Worm (Caenorhabditis elegans) whole organism, L4 larva: Measurements from ENCODE around the gene pmk-3.
A peak's percentile ranks its signal among the peaks of the same experiment; 100 is the strongest.
"Not testable (repeated sequence)": the region's sequence is repeated elsewhere in the genome, so short reads cannot be mapped to it uniquely, and the experiment has no call there.

Experiments used
- D1046.2 ChIP-seq: fragments of 200-800 bp; sonication (Bioruptor generic); IDR thresholded peaks from 2 replicates; pipeline ENCODE4 v1.3.6; 2022; ENCODE audit warnings: missing genetic modification characterization, missing compliant biosample characterization
- F26F4.8 ChIP-seq: fragments of 200-800 bp; sonication (Bioruptor generic); conservative IDR thresholded peaks from 2 replicates; pipeline ENCODE4 v1.3.6; 2022; ENCODE audit warnings: missing genetic modification characterization, missing compliant biosample characterization
- F37D6.2 ChIP-seq: sonication (generic microtip); optimal IDR thresholded peaks from 2 replicates; lab custom pipeline; 2016; ENCODE audit warnings: mild to moderate bottlenecking, missing genetic modification characterization, missing compliant biosample characterization
- R02D3.7 ChIP-seq: fragments of 150-350 bp; sonication (generic microtip); optimal IDR thresholded peaks from 3 replicates; lab custom pipeline; 2014; ENCODE audit warnings: missing biosample characterization, missing genetic modification characterization
- Y105C5A.15 ChIP-seq: fragments of 200-800 bp; sonication (Bioruptor generic); IDR thresholded peaks from 2 replicates; pipeline ENCODE4 v1.3.6; 2022; ENCODE audit warnings: missing genetic modification characterization, missing compliant biosample characterization
- ZK546.5 ChIP-seq, 2 experiments: sonication (generic microtip); optimal IDR thresholded peaks; 2 replicates each; lab custom pipeline; 2017; ENCODE audit warnings: missing biosample characterization in 2 of 2, missing genetic modification characterization in 2 of 2
- cey-2 ChIP-seq: sonication (generic microtip); optimal IDR thresholded peaks from 3 replicates; lab custom pipeline; 2017; ENCODE audit warnings: missing genetic modification characterization, mild to moderate bottlenecking, missing compliant biosample characterization, antibody characterized with exemption, borderline replicate concordance; ENCODE audit not compliant: insufficient read depth
- ctbp-1 ChIP-seq: fragments of 200-800 bp; sonication (Bioruptor generic); IDR thresholded peaks from 2 replicates; pipeline ENCODE4 v1.3.6; 2022; ENCODE audit warnings: missing genetic modification reagents, missing genetic modification characterization, missing compliant biosample characterization
- dmd-6 ChIP-seq: fragments of 200-800 bp; sonication (Bioruptor generic); IDR thresholded peaks from 2 replicates; pipeline ENCODE4 v1.3.6; 2022; ENCODE audit warnings: missing genetic modification reagents, missing genetic modification characterization, missing compliant biosample characterization
- dmd-8 ChIP-seq: fragments of 200-800 bp; sonication (Bioruptor generic); IDR thresholded peaks from 2 replicates; pipeline ENCODE4 v1.3.6; 2022; ENCODE audit warnings: missing genetic modification characterization, missing compliant biosample characterization
- dmd-9 ChIP-seq: fragments of 200-800 bp; sonication (Bioruptor generic); IDR thresholded peaks from 2 replicates; pipeline ENCODE4 v1.3.6; 2022; ENCODE audit warnings: missing genetic modification reagents, missing genetic modification characterization, missing compliant biosample characterization
- egl-43 ChIP-seq: fragments of 200-800 bp; sonication (Bioruptor generic); IDR thresholded peaks from 2 replicates; pipeline ENCODE4 v1.3.6; 2022; ENCODE audit warnings: missing genetic modification reagents, missing genetic modification characterization, missing compliant biosample characterization
- hlh-30 ChIP-seq: sonication (generic microtip); optimal IDR thresholded peaks from 2 replicates; lab custom pipeline; 2017; ENCODE audit warnings: antibody characterized with exemption, mild to moderate bottlenecking, missing genetic modification characterization, missing compliant biosample characterization; ENCODE audit not compliant: insufficient read depth
- lim-7 ChIP-seq: fragments of 200-800 bp; sonication (Bioruptor generic); IDR thresholded peaks from 2 replicates; pipeline ENCODE4 v1.3.6; 2022; ENCODE audit warnings: missing genetic modification characterization, missing compliant biosample characterization
- lin-1 ChIP-seq: fragments of 200-800 bp; sonication (Bioruptor generic); IDR thresholded peaks from 2 replicates; pipeline ENCODE4 v1.3.6; 2022; ENCODE audit warnings: missing genetic modification reagents, missing genetic modification characterization, missing compliant biosample characterization
- lin-15B ChIP-seq: fragments of 150-350 bp; sonication (generic microtip); optimal IDR thresholded peaks from 3 replicates; lab custom pipeline; 2014; ENCODE audit warnings: missing biosample characterization, missing genetic modification characterization
- lin-39 ChIP-seq: fragments of 150-350 bp; optimal IDR thresholded peaks from 2 replicates; lab custom pipeline; 2014; ENCODE audit warnings: missing biosample characterization, missing genetic modification reagents, missing genetic modification characterization
- madf-5 ChIP-seq, 2 experiments: fragments of 200-800 bp; sonication (Bioruptor generic); IDR thresholded peaks; 2 replicates each; pipeline ENCODE4 v1.3.6; 2022; ENCODE audit warnings: missing compliant biosample characterization in 2 of 2, missing genetic modification characterization in 2 of 2
- madf-9 ChIP-seq: fragments of 200-800 bp; sonication (Bioruptor generic); conservative IDR thresholded peaks from 2 replicates; pipeline ENCODE4 v1.3.6; 2022; ENCODE audit warnings: missing genetic modification reagents, missing genetic modification characterization, missing compliant biosample characterization
- mxl-3 ChIP-seq: fragments of 200-800 bp; sonication (Bioruptor generic); optimal IDR thresholded peaks from 2 replicates; lab custom pipeline; 2018; ENCODE audit warnings: mild to moderate bottlenecking, missing genetic modification characterization, missing compliant biosample characterization
- nhr-10 ChIP-seq: fragments of 150-350 bp; optimal IDR thresholded peaks from 2 replicates; lab custom pipeline; 2014; ENCODE audit warnings: missing biosample characterization, missing genetic modification characterization
- nhr-11 ChIP-seq: fragments of 150-350 bp; optimal IDR thresholded peaks from 2 replicates; lab custom pipeline; 2014; ENCODE audit warnings: missing biosample characterization, missing genetic modification characterization
- nhr-237 ChIP-seq: sonication (generic microtip); optimal IDR thresholded peaks from 2 replicates; lab custom pipeline; 2017; ENCODE audit warnings: missing biosample characterization, missing genetic modification characterization
- nhr-25 ChIP-seq: sonication (generic microtip); optimal IDR thresholded peaks from 2 replicates; lab custom pipeline; 2017; ENCODE audit warnings: missing genetic modification characterization, mild to moderate bottlenecking, missing compliant biosample characterization, antibody characterized with exemption, moderate library complexity, borderline replicate concordance; ENCODE audit not compliant: insufficient read depth
- nhr-41 ChIP-seq: fragments of 200-800 bp; sonication (Bioruptor generic); IDR thresholded peaks from 2 replicates; pipeline ENCODE4 v1.3.6; 2022; ENCODE audit warnings: missing genetic modification reagents, missing genetic modification characterization, missing compliant biosample characterization
- nhr-76 ChIP-seq: fragments of 150-350 bp; optimal IDR thresholded peaks from 2 replicates; lab custom pipeline; 2014; ENCODE audit warnings: missing biosample characterization, missing genetic modification characterization
- snpc-1.2 ChIP-seq: fragments of 200-800 bp; sonication (Bioruptor generic); IDR thresholded peaks from 2 replicates; pipeline ENCODE4 v1.3.6; 2022; ENCODE audit warnings: missing genetic modification reagents, missing genetic modification characterization, missing compliant biosample characterization
- spr-1 ChIP-seq: sonication (generic microtip); optimal IDR thresholded peaks from 2 replicates; lab custom pipeline; 2016; ENCODE audit warnings: mild to moderate bottlenecking, missing genetic modification characterization, missing compliant biosample characterization
- tra-1 ChIP-seq: fragments of 200-800 bp; sonication (Bioruptor generic); IDR thresholded peaks from 2 replicates; pipeline ENCODE4 v1.3.6; 2022; ENCODE audit warnings: missing genetic modification reagents, missing genetic modification characterization, missing compliant biosample characterization
- unc-130 ChIP-seq: sonication (generic microtip); optimal IDR thresholded peaks from 2 replicates; lab custom pipeline; 2016; ENCODE audit warnings: missing genetic modification reagents, missing genetic modification characterization, missing compliant biosample characterization
- unc-39 ChIP-seq: sonication (generic microtip); optimal IDR thresholded peaks from 2 replicates; lab custom pipeline; 2017; ENCODE audit warnings: missing biosample characterization, missing genetic modification characterization
- unc-62 ChIP-seq, 3 experiments: fragments of 150-350 bp in 1 of 3; sonication (generic microtip); optimal IDR thresholded peaks in 2 of 3; peaks in 1 of 3; 1 replicate in 1 of 3; 2 replicates in 2 of 3; lab custom pipeline; 2014 to 2017; ENCODE audit warnings: missing biosample characterization in 3 of 3, missing genetic modification characterization in 3 of 3, missing genetic modification reagents in 3 of 3, missing genotype in 1 of 3
- vab-7 ChIP-seq: fragments of 200-800 bp; sonication (Bioruptor generic); IDR thresholded peaks from 2 replicates; pipeline ENCODE4 v1.3.6; 2022; ENCODE audit warnings: missing genetic modification reagents, missing genetic modification characterization, missing compliant biosample characterization
- zag-1 ChIP-seq: fragments of 150-350 bp; optimal IDR thresholded peaks from 2 replicates; lab custom pipeline; 2014; ENCODE audit warnings: missing biosample characterization, missing genetic modification characterization
- zfp-2 ChIP-seq: sonication (generic microtip); optimal IDR thresholded peaks from 2 replicates; lab custom pipeline; 2016; ENCODE audit warnings: mild to moderate bottlenecking, missing genetic modification characterization, missing compliant biosample characterization
- zip-11 ChIP-seq: fragments of 200-800 bp; sonication (Bioruptor generic); IDR thresholded peaks from 2 replicates; pipeline ENCODE4 v1.3.6; 2022; ENCODE audit warnings: missing genetic modification characterization, missing compliant biosample characterization
- ztf-11 ChIP-seq: fragments of 150-350 bp; optimal IDR thresholded peaks from 2 replicates; lab custom pipeline; 2014; ENCODE audit warnings: missing biosample characterization, missing genetic modification characterization
- ztf-7 ChIP-seq: fragments of 150-350 bp; optimal IDR thresholded peaks from 2 replicates; lab custom pipeline; 2014; ENCODE audit warnings: missing biosample characterization, missing genetic modification characterization

The pmk-3 gene

ce11 chrIV:8118790-8119189 lies 20.2 kb upstream of the pmk-3 start, which contains the start of gene F42G8.8:
Gene F42G8.8 (plus strand): TSS chrIV:8119090.
- TF ChIP-seq F37D6.2 = no peak
- TF ChIP-seq mxl-3 (GFP tag; lab: Kevin White, UChicago) = no peak
- TF ChIP-seq madf-5 (GFP tag; IDR thresholded peaks at IDR 0.05; lab: Robert Waterston, UW) = no peak
- no peak for TF ChIP-seq nhr-41 (GFP tag; lab: Robert Waterston, UW)
- TF ChIP-seq madf-9 = no peak
- TF ChIP-seq tra-1 (GFP tag; lab: Robert Waterston, UW) = no peak
- TF ChIP-seq lin-15B (tag; lab: Kevin White, UChicago) = no peak
- TF ChIP-seq unc-39 = no peak
- TF ChIP-seq zip-11 (GFP tag; lab: Robert Waterston, UW) = no peak

- TF ChIP-seq dmd-9 (GFP tag; lab: Robert Waterston, UW); hlh-30; unc-130 (GFP tag; lab: Kevin White, UChicago): not testable (repeated sequence)
Measured at ce11 chrIV:8122349-8122748, 16.7 kb upstream of the pmk-3 start, which contains the start of gene erp-44.3. Gene erp-44.3 (plus strand): TSS chrIV:8122649.

- TF ChIP-seq lim-7 (GFP tag; lab: Robert Waterston, UW) (peak; percentile 76), egl-43 (GFP tag; lab: Robert Waterston, UW) (peak; percentile 59; the same call in 1 of the 2 replicates), dmd-8 (GFP tag; lab: Robert Waterston, UW) (0 out of 2 replicates have a peak, but pooled peaks have one; percentile 16), F26F4.8 (0 out of 2 replicates have a peak, but pooled peaks have one; percentile 33), Y105C5A.15 (GFP tag; lab: Robert Waterston, UW) (0 out of 2 replicates have a peak, but pooled peaks have one; percentile 23), snpc-1.2 (GFP tag; lab: Robert Waterston, UW) (peak; percentile 63), vab-7 (GFP tag; lab: Robert Waterston, UW) (peak; percentile 47; the same call in 1 of the 2 replicates)
Measured at ce11 chrIV:8123541-8123940, 15.5 kb upstream of the pmk-3 start.

- TF ChIP-seq ztf-11 (tag; lab: Kevin White, UChicago) = no peak
- TF ChIP-seq tra-1 (GFP tag; lab: Robert Waterston, UW) = no peak
- TF ChIP-seq nhr-76 (tag; lab: Kevin White, UChicago) = no peak
- TF ChIP-seq zfp-2 = no peak
- TF ChIP-seq zag-1 (tag; lab: Kevin White, UChicago) = no peak
- no peak for TF ChIP-seq ZK546.5 (tag; optimal IDR thresholded peaks at IDR 0.05; lab: Kevin White, UChicago)
- no peak for TF ChIP-seq spr-1
- TF ChIP-seq ztf-7 (tag; lab: Kevin White, UChicago) = no peak
- no peak for TF ChIP-seq nhr-10
- no peak for TF ChIP-seq nhr-25 (tag; lab: Kevin White, UChicago)
- no peak for TF ChIP-seq cey-2 (tag; lab: Kevin White, UChicago)
- TF ChIP-seq D1046.2 (GFP tag; lab: Robert Waterston, UW) = no peak
- TF ChIP-seq R02D3.7 (tag; lab: Kevin White, UChicago) = no peak
- no peak for TF ChIP-seq unc-62 (GFP tag; optimal IDR thresholded peaks at IDR 0.05 in 1 of 2; lab: Kevin White, UChicago)
- no peak for TF ChIP-seq unc-62 (tag; optimal IDR thresholded peaks at IDR 0.05; lab: Kevin White, UChicago)
- no peak for TF ChIP-seq nhr-237 (tag; lab: Kevin White, UChicago)
- TF ChIP-seq ctbp-1 (GFP tag; lab: Robert Waterston, UW) = no peak
- no peak for TF ChIP-seq lin-1 (GFP tag; lab: Robert Waterston, UW)
- TF ChIP-seq nhr-11 = no peak
- TF ChIP-seq lin-39 (tag; lab: Kevin White, UChicago) = no peak
- no peak for TF ChIP-seq dmd-6 (GFP tag; lab: Robert Waterston, UW)
Measured at ce11 chrIV:8126902-8127301, 12.1 kb upstream of the pmk-3 start, which contains the start of gene ceph-41. Gene ceph-41 (plus strand): TSS chrIV:8127202.
